Worm (Caenorhabditis elegans): ENCODE measurements around the gene F21D5.4.

DNA sequence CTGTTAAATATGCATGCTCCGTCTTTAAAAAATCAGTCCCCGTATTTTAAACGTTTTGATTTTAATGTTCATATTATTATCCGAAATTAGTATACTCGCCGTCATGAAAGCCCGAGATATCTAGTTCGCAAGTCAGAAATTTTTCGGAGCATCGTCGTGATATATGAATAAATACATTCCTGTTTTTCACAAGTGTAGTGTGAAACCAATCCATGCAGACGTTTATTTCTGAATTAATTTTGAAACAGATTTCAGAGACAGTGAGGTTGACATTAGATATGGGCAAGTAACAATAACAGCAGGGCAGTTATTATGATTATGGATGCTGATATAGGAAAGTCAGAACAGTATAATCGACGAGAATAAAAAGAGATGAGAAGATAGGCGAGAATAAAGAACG lies 14.6 kb downstream of the F21D5.4 start:
- TF ChIP-seq nhr-28 (tag; optimal IDR thresholded peaks at IDR 0.05) (no peak), mdl-1 (tag; optimal IDR thresholded peaks at IDR 0.05) (no peak), attf-4 (tag; optimal IDR thresholded peaks at IDR 0.05) (no peak), unc-62 (GFP tag; optimal IDR thresholded peaks at IDR 0.05 in 1 of 2) (no peak), unc-62 (tag; optimal IDR thresholded peaks at IDR 0.05) (no peak), F49E8.2 (tag; optimal IDR thresholded peaks at IDR 0.05; ENCODE audit: borderline replicate concordance) (no peak), vab-7 (GFP tag; IDR thresholded peaks at IDR 0.05) (no peak), nhr-11 (tag; optimal IDR thresholded peaks at IDR 0.05) (no peak), aly-2 (tag; optimal IDR thresholded peaks at IDR 0.05) (no peak), egl-27 (tag; optimal IDR thresholded peaks at IDR 0.05) (no peak), ztf-11 (tag; optimal IDR thresholded peaks at IDR 0.05) (no peak), hif-1 (tag; optimal IDR thresholded peaks at IDR 0.05) (no peak)
